Worm (Caenorhabditis elegans) whole organism, young adult: ENCODE data around the gene ptr-25.

Experiments
- B0019.2 ChIP-seq: fragments of 200-800 bp; sonication (Bioruptor generic); conservative IDR thresholded peaks from 2 replicates; pipeline ENCODE4 v1.3.6; 2022; ENCODE audit warnings: missing genetic modification reagents, missing genetic modification characterization, missing compliant biosample characterization
- C06A6.2 ChIP-seq: fragments of 200-800 bp; sonication (Bioruptor generic); conservative IDR thresholded peaks from 2 replicates; pipeline ENCODE4 v1.3.6; 2022; ENCODE audit warnings: missing genetic modification characterization, missing compliant biosample characterization
- F10E7.11 ChIP-seq: sonication (generic microtip); optimal IDR thresholded peaks from 2 replicates; lab custom pipeline; 2017; ENCODE audit warnings: mild to moderate bottlenecking, missing genetic modification characterization, moderate library complexity, missing compliant biosample characterization
- F23B12.7 ChIP-seq: sonication (generic microtip); optimal IDR thresholded peaks from 2 replicates; lab custom pipeline; 2017; ENCODE audit warnings: missing genetic modification characterization, mild to moderate bottlenecking, missing compliant biosample characterization, antibody characterized with exemption, moderate library complexity; ENCODE audit not compliant: insufficient read depth
- F37B4.10 ChIP-seq: fragments of 200-800 bp; sonication (Bioruptor generic); IDR thresholded peaks from 2 replicates; pipeline ENCODE4 v1.3.6; 2022; ENCODE audit warnings: missing genetic modification characterization, missing compliant biosample characterization
- F57A8.1 ChIP-seq: fragments of 200-800 bp; sonication (Bioruptor generic); optimal IDR thresholded peaks from 2 replicates; lab custom pipeline; 2018; ENCODE audit warnings: mild to moderate bottlenecking, missing genetic modification characterization, moderate library complexity, missing compliant biosample characterization
- Y56A3A.18 ChIP-seq: fragments of 200-800 bp; sonication (Bioruptor generic); IDR thresholded peaks from 2 replicates; pipeline ENCODE4 v1.3.6; 2022; ENCODE audit warnings: missing genetic modification reagents, missing genetic modification characterization, missing compliant biosample characterization
- ama-1 ChIP-seq, 3 experiments: fragments of 150-350 bp in 1 of 3; sonication (generic microtip) in 2 of 3; optimal IDR thresholded peaks; 2 replicates each; lab custom pipeline; 2014 to 2018; ENCODE audit warnings: missing biosample characterization in 2 of 3, missing genetic modification characterization in 2 of 3, missing genetic modification reagents in 2 of 3
- attf-5 ChIP-seq: fragments of 200-800 bp; sonication (Bioruptor generic); optimal IDR thresholded peaks from 2 replicates; lab custom pipeline; 2018; ENCODE audit warnings: mild to moderate bottlenecking, missing genetic modification characterization, missing compliant biosample characterization
- cebp-1 ChIP-seq, 2 experiments: fragments of 200-800 bp in 1 of 2; sonication (Bioruptor generic) in 1 of 2; sonication (generic microtip) in 1 of 2; IDR thresholded peaks in 1 of 2; optimal IDR thresholded peaks in 1 of 2; 2 replicates each; pipeline versions ENCODE4 v1.3.6 to Lab custom; 2017 to 2022; ENCODE audit warnings: missing compliant biosample characterization in 2 of 2, missing genetic modification characterization in 2 of 2, mild to moderate bottlenecking in 1 of 2, missing genetic modification reagents in 1 of 2, moderate library complexity in 1 of 2
- cebp-2 ChIP-seq: fragments of 200-800 bp; sonication (Bioruptor generic); IDR thresholded peaks from 2 replicates; pipeline ENCODE4 v1.3.6; 2022; ENCODE audit warnings: missing genetic modification characterization, missing compliant biosample characterization
- ceh-40 ChIP-seq: fragments of 200-800 bp; sonication (Bioruptor generic); IDR thresholded peaks from 2 replicates; pipeline ENCODE4 v1.3.6; 2022; ENCODE audit warnings: missing genetic modification characterization, missing compliant biosample characterization
- chd-7 ChIP-seq: sonication (generic microtip); optimal IDR thresholded peaks from 2 replicates; lab custom pipeline; 2016; ENCODE audit warnings: mild to moderate bottlenecking, missing genetic modification characterization, moderate library complexity, missing compliant biosample characterization
- dox-1 ChIP-seq: fragments of 200-800 bp; sonication (Bioruptor generic); IDR thresholded peaks from 2 replicates; pipeline ENCODE4 v1.3.6; 2022; ENCODE audit warnings: missing genetic modification reagents, missing genetic modification characterization, missing compliant biosample characterization
- egrh-3 ChIP-seq: fragments of 200-800 bp; sonication (Bioruptor generic); IDR thresholded peaks from 2 replicates; pipeline ENCODE4 v1.3.6; 2022; ENCODE audit warnings: missing genetic modification reagents, missing genetic modification characterization, missing compliant biosample characterization
- ekl-4 ChIP-seq: fragments of 200-800 bp; sonication (Bioruptor generic); IDR thresholded peaks from 2 replicates; pipeline ENCODE4 v1.3.6; 2022; ENCODE audit warnings: missing genetic modification reagents, missing genetic modification characterization, missing compliant biosample characterization
- ets-4 ChIP-seq: fragments of 200-800 bp; sonication (Bioruptor generic); optimal IDR thresholded peaks from 2 replicates; lab custom pipeline; 2018; ENCODE audit warnings: mild to moderate bottlenecking, missing genetic modification characterization, missing compliant biosample characterization
- hsf-1 ChIP-seq: fragments of 200-800 bp; sonication (Bioruptor generic); IDR thresholded peaks from 2 replicates; pipeline ENCODE4 v1.3.6; 2022; ENCODE audit warnings: missing genetic modification reagents, missing genetic modification characterization, missing compliant biosample characterization
- lag-1 ChIP-seq: fragments of 200-800 bp; sonication (Bioruptor generic); IDR thresholded peaks from 2 replicates; pipeline ENCODE4 v1.3.6; 2022; ENCODE audit warnings: missing genetic modification reagents, missing genetic modification characterization, missing compliant biosample characterization
- lin-40 ChIP-seq: sonication (generic microtip); optimal IDR thresholded peaks from 2 replicates; lab custom pipeline; 2016; ENCODE audit warnings: missing genetic modification characterization, mild to moderate bottlenecking, missing compliant biosample characterization, missing genotype, missing genetic modification reagents
- lsy-27 ChIP-seq: sonication (generic microtip); optimal IDR thresholded peaks from 2 replicates; lab custom pipeline; 2017; ENCODE audit warnings: missing genetic modification characterization, mild to moderate bottlenecking, missing compliant biosample characterization, antibody characterized with exemption, missing genotype, borderline replicate concordance; ENCODE audit not compliant: insufficient read depth
- madf-10 ChIP-seq: sonication (generic microtip); optimal IDR thresholded peaks from 2 replicates; lab custom pipeline; 2016; ENCODE audit warnings: mild to moderate bottlenecking, missing genetic modification characterization, missing compliant biosample characterization
- madf-6 ChIP-seq: fragments of 200-800 bp; sonication (Bioruptor generic); IDR thresholded peaks from 2 replicates; pipeline ENCODE4 v1.3.6; 2022; ENCODE audit warnings: missing genetic modification reagents, missing genetic modification characterization, missing compliant biosample characterization
- mcd-1 ChIP-seq: fragments of 200-800 bp; sonication (Bioruptor generic); IDR thresholded peaks from 2 replicates; pipeline ENCODE4 v1.3.6; 2022; ENCODE audit warnings: missing genetic modification reagents, missing genetic modification characterization, missing compliant biosample characterization
- nfya-1 ChIP-seq: sonication (generic microtip); optimal IDR thresholded peaks from 2 replicates; lab custom pipeline; 2017; ENCODE audit warnings: antibody characterized with exemption, missing compliant biosample characterization, missing genetic modification characterization, borderline replicate concordance; ENCODE audit not compliant: insufficient read depth
- nhr-80 ChIP-seq: sonication (generic microtip); optimal IDR thresholded peaks from 2 replicates; lab custom pipeline; 2016; ENCODE audit warnings: missing genetic modification characterization, missing compliant biosample characterization
- tlf-1 ChIP-seq: fragments of 200-800 bp; sonication (Bioruptor generic); optimal IDR thresholded peaks from 2 replicates; lab custom pipeline; 2018; ENCODE audit warnings: mild to moderate bottlenecking, missing genetic modification characterization, missing compliant biosample characterization
- xnd-1 ChIP-seq: sonication (generic microtip); optimal IDR thresholded peaks from 2 replicates; lab custom pipeline; 2016; ENCODE audit warnings: missing genotype, missing genetic modification reagents, missing genetic modification characterization, missing compliant biosample characterization
- zfh-2 ChIP-seq: fragments of 200-800 bp; sonication (Bioruptor generic); conservative IDR thresholded peaks from 2 replicates; pipeline ENCODE4 v1.3.6; 2022; ENCODE audit warnings: missing genetic modification reagents, missing genetic modification characterization, missing compliant biosample characterization
- ztf-18 ChIP-seq: sonication (generic microtip); optimal IDR thresholded peaks from 2 replicates; lab custom pipeline; 2016; ENCODE audit warnings: missing genotype, mild to moderate bottlenecking, missing genetic modification characterization, missing compliant biosample characterization
- ztf-25 ChIP-seq: fragments of 200-800 bp; sonication (Bioruptor generic); IDR thresholded peaks from 2 replicates; pipeline ENCODE4 v1.3.6; 2022; ENCODE audit warnings: missing genetic modification reagents, missing genetic modification characterization, missing compliant biosample characterization
- ztf-26 ChIP-seq: sonication (generic microtip); optimal IDR thresholded peaks from 2 replicates; lab custom pipeline; 2017; ENCODE audit warnings: missing genetic modification characterization, missing compliant biosample characterization
- ztf-28 ChIP-seq: fragments of 200-800 bp; sonication (Bioruptor generic); IDR thresholded peaks from 2 replicates; pipeline ENCODE4 v1.3.6; 2022; ENCODE audit warnings: missing genetic modification reagents, missing genetic modification characterization, missing compliant biosample characterization

The ptr-25 gene

DNA sequence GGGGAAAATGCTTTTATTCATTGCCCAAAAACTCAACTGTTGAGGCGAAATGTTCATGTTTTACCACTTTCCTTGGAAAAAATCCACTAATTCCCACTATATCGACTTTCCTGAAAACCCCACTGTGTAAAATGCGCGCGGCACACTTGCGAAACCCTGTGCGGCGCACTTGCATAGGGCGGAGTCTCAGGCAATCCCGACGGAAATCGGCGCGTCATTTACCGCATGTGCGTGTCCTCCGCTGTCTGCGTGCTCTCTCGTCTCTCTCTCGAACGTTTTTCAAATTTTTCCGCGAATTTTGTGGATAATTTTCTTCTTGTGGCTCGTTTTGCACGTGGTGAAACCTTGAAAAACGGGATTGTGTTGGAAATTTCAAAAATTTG, 26.8 kb upstream of the ptr-25 start, which contains the start of gene atx-2 (continued):
- TF ChIP-seq cebp-2 (GFP tag; lab: Robert Waterston, UW) (peak; percentile 74; the same call in 1 of the 2 replicates), B0019.2 (GFP tag; lab: Robert Waterston, UW) (peak; percentile 50; the same call in 1 of the 2 replicates), madf-6 (GFP tag; lab: Robert Waterston, UW) (peak; percentile 89), F10E7.11 (tag; lab: Kevin White, UChicago) (peak; percentile 66), ekl-4 (GFP tag; lab: Robert Waterston, UW) (peak; percentile 84), ets-4 (GFP tag; lab: Kevin White, UChicago) (peak; percentile 88), nfya-1 (tag; lab: Kevin White, UChicago) (no peak), lag-1 (no peak), Y56A3A.18 (GFP tag; lab: Robert Waterston, UW) (no peak), madf-10 (tag; lab: Kevin White, UChicago) (peak; percentile 89), lsy-27 (tag; lab: Kevin White, UChicago) (no peak), ztf-25 (peak; percentile 96), F37B4.10 (GFP tag; lab: Robert Waterston, UW) (0 out of 2 replicates have a peak, but pooled peaks have one; percentile 87), ztf-18 (tag; lab: Kevin White, UChicago) (peak; percentile 72), xnd-1 (tag; lab: Kevin White, UChicago) (peak; percentile 55)

DNA sequence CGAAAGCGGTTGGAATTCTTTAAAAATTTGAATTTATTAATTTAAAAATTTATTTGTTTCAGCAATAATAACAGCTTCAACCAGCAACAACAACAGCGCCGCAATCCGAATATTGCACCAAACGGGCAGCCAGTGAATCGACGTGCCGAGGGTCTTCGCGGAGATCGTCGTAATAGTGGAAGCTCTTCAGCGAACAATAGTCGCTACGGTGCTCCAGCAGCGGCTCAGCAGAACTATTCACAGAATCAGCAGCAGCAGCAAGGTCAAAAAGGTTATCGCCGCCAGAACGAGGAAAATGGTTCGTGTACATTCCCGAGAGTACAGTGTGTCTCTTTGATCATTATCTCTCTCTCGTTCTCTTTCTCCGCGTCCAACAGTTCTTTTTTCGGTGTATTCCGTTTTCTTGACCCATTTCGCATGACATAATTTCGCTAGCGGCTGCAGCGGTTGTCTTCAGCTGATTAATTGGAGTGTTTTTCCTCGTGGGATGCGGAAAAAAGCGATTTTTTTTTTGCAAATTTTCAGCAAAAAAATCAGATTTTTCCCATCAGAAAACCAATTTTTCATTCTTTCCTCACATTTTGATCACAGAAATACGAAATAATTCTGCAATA, 24.9 kb upstream of the ptr-25 start:
- peak; percentile 56; the same call in 1 of the 2 replicates for TF ChIP-seq zfh-2 (GFP tag; lab: Robert Waterston, UW)
- no peak for TF ChIP-seq C06A6.2 (GFP tag; lab: Robert Waterston, UW)

DNA sequence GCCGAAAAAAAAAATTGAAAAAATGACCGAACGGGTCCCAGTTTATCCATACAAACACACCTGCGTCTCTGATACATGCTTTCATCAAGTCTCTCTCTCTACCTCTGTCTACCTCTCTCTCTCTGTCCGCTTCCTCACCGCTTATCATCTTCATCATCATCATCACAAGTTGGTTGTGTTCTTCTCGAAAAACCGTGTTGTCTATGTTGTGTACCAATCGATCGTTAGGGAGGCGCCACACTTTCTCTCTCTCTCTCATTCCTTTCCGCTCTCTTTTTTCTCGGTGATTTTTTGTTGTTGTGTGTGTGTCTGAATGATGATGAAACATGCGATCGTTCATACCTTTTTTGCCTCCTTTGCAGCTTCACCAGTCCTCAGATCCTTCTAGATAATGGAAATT, 24.3 kb upstream of the ptr-25 start:
- TF ChIP-seq mcd-1 (peak; percentile 24; the same call in 1 of the 2 replicates), nhr-80 (peak; percentile 45), attf-5 (GFP tag; lab: Kevin White, UChicago) (peak; percentile 83), ztf-26 (tag; lab: Kevin White, UChicago) (peak; percentile 28), F57A8.1 (GFP tag; lab: Kevin White, UChicago) (no peak), ama-1 (optimal IDR thresholded peaks at IDR 0.05; lab: Kevin White, UChicago) (no peak), ama-1 (GFP tag; optimal IDR thresholded peaks at IDR 0.05; lab: Kevin White, UChicago) (peak in 1 of 2 experiments; percentile 9), tlf-1 (no peak), cebp-1 (GFP tag; IDR thresholded peaks at IDR 0.05; lab: Robert Waterston, UW) (no peak; the same call in 1 of the 2 replicates), cebp-1 (tag; optimal IDR thresholded peaks at IDR 0.05; lab: Kevin White, UChicago) (peak; percentile 78), ekl-4 (GFP tag; lab: Robert Waterston, UW) (peak; percentile 18; the same call in 1 of the 2 replicates), ceh-40 (GFP tag; lab: Robert Waterston, UW) (no peak), lin-40 (tag; lab: Kevin White, UChicago) (peak; percentile 38)
- TF ChIP-seq, all 124 proteins: peak for 8

DNA sequence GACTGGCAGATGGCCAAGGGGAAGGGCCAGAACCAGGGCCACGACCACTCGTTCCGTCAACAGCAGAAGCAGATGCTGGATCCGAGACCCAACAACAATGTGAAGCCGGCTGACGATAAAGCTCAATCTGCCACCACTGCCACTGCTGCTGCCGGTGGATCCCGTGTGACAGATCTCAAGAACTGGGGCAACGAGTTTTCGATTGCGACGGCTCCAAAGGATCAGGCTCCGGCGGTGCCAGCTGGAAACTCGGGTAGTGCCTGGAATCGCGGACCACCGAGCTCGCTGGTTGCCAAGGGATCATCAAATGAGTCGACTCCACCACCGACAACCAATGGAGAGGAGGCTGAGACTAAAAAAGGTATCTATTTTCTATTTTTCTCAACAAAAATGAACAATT, 23.5 kb upstream of the ptr-25 start:
- 0 out of 2 replicates have a peak, but pooled peaks have one; percentile 31 for TF ChIP-seq hsf-1 (GFP tag; lab: Robert Waterston, UW)
- no peak; the same call in 1 of the 2 replicates for TF ChIP-seq B0019.2 (GFP tag; lab: Robert Waterston, UW)
- no peak for TF ChIP-seq ztf-28
- TF ChIP-seq chd-7 (tag; lab: Kevin White, UChicago): peak; percentile 22
- TF ChIP-seq F23B12.7: no peak
- no peak for TF ChIP-seq nfya-1 (tag; lab: Kevin White, UChicago)
- TF ChIP-seq dox-1 (GFP tag; lab: Robert Waterston, UW): 0 out of 2 replicates have a peak, but pooled peaks have one; percentile 15
- peak; percentile 92 for TF ChIP-seq zfh-2 (GFP tag; lab: Robert Waterston, UW)
- peak; percentile 61; the same call in 1 of the 2 replicates for TF ChIP-seq egrh-3
